Worm (Caenorhabditis elegans) whole organism, late embryonic: Measurements from ENCODE around the gene ztf-28.
A peak's percentile ranks its signal among the peaks of the same experiment; 100 is the strongest.

Source experiments
- C38D4.7 ChIP-seq: fragments of 200-800 bp; sonication (Bioruptor generic); optimal IDR thresholded peaks from 2 replicates; lab custom pipeline; 2018; ENCODE audit warnings: mild to moderate bottlenecking, missing genetic modification characterization, moderate library complexity, missing compliant biosample characterization
- F13H6.1 ChIP-seq: sonication (generic microtip); optimal IDR thresholded peaks from 2 replicates; lab custom pipeline; 2016; ENCODE audit warnings: missing genetic modification characterization, missing compliant biosample characterization
- Y22D7AL.16 ChIP-seq: sonication (generic microtip); optimal IDR thresholded peaks from 2 replicates; lab custom pipeline; 2016; ENCODE audit warnings: missing genetic modification characterization, missing compliant biosample characterization
- ceh-18 ChIP-seq: sonication (generic microtip); optimal IDR thresholded peaks from 2 replicates; lab custom pipeline; 2016; ENCODE audit warnings: missing genetic modification characterization, missing compliant biosample characterization
- ceh-19 ChIP-seq: fragments of 200-800 bp; sonication (Bioruptor generic); optimal IDR thresholded peaks from 2 replicates; lab custom pipeline; 2018; ENCODE audit warnings: mild to moderate bottlenecking, missing genetic modification characterization, missing compliant biosample characterization
- ceh-30 ChIP-seq: fragments of 150-350 bp; optimal IDR thresholded peaks from 2 replicates; lab custom pipeline; 2014; ENCODE audit warnings: missing biosample characterization, missing genetic modification characterization
- ceh-6 ChIP-seq: fragments of 200-800 bp; sonication (Bioruptor generic); optimal IDR thresholded peaks from 2 replicates; lab custom pipeline; 2018; ENCODE audit warnings: mild to moderate bottlenecking, missing genetic modification characterization, missing compliant biosample characterization
- ceh-9 ChIP-seq: sonication (generic microtip); optimal IDR thresholded peaks from 2 replicates; lab custom pipeline; 2016; ENCODE audit warnings: mild to moderate bottlenecking, missing genetic modification characterization, inconsistent platforms, missing compliant biosample characterization
- che-1 ChIP-seq: sonication (generic microtip); optimal IDR thresholded peaks from 2 replicates; lab custom pipeline; 2016; ENCODE audit warnings: mild to moderate bottlenecking, missing genetic modification characterization, missing compliant biosample characterization
- elt-2 ChIP-seq: sonication (generic microtip); optimal IDR thresholded peaks from 2 replicates; lab custom pipeline; 2016; ENCODE audit warnings: missing genetic modification reagents, missing genetic modification characterization, missing compliant biosample characterization
- ets-4 ChIP-seq: sonication (generic microtip); optimal IDR thresholded peaks from 2 replicates; lab custom pipeline; 2016; ENCODE audit warnings: missing genetic modification characterization, missing compliant biosample characterization
- eyg-1 ChIP-seq: sonication (generic microtip); optimal IDR thresholded peaks from 2 replicates; lab custom pipeline; 2016; ENCODE audit warnings: missing genotype, missing genetic modification characterization, missing compliant biosample characterization
- fax-1 ChIP-seq: sonication (generic microtip); optimal IDR thresholded peaks from 2 replicates; lab custom pipeline; 2016; ENCODE audit warnings: missing genotype, missing genetic modification characterization, missing compliant biosample characterization
- fkh-10 ChIP-seq: fragments of 150-350 bp; optimal IDR thresholded peaks from 2 replicates; lab custom pipeline; 2014; ENCODE audit warnings: missing biosample characterization, missing genetic modification reagents, missing genetic modification characterization
- fkh-6 ChIP-seq: sonication (generic microtip); optimal IDR thresholded peaks from 2 replicates; lab custom pipeline; 2016; ENCODE audit warnings: missing genetic modification characterization, missing compliant biosample characterization
- gmeb-2 ChIP-seq: sonication (generic microtip); optimal IDR thresholded peaks from 2 replicates; lab custom pipeline; 2016; ENCODE audit warnings: missing genetic modification characterization, inconsistent platforms, missing compliant biosample characterization
- hlh-13 ChIP-seq: fragments of 200-800 bp; sonication (Bioruptor generic); optimal IDR thresholded peaks from 2 replicates; lab custom pipeline; 2018; ENCODE audit warnings: mild to moderate bottlenecking, missing genetic modification characterization, missing compliant biosample characterization
- hlh-15 ChIP-seq: sonication (generic microtip); optimal IDR thresholded peaks from 2 replicates; lab custom pipeline; 2016; ENCODE audit warnings: missing genetic modification characterization, missing compliant biosample characterization
- hlh-6 ChIP-seq: sonication (generic microtip); optimal IDR thresholded peaks from 2 replicates; lab custom pipeline; 2016; ENCODE audit warnings: missing genotype, missing genetic modification characterization, missing compliant biosample characterization
- lim-6 ChIP-seq: sonication (generic microtip); optimal IDR thresholded peaks from 2 replicates; lab custom pipeline; 2016; ENCODE audit warnings: missing genetic modification characterization, missing compliant biosample characterization
- nhr-232 ChIP-seq: sonication (generic microtip); optimal IDR thresholded peaks from 2 replicates; lab custom pipeline; 2016; ENCODE audit warnings: missing genetic modification characterization, missing compliant biosample characterization
- npax-4 ChIP-seq: sonication (generic microtip); optimal IDR thresholded peaks from 2 replicates; lab custom pipeline; 2016; ENCODE audit warnings: missing genetic modification characterization, missing compliant biosample characterization
- odd-2 ChIP-seq: sonication (generic microtip); optimal IDR thresholded peaks from 2 replicates; lab custom pipeline; 2017; ENCODE audit warnings: antibody characterized with exemption, mild to moderate bottlenecking, missing genetic modification characterization, missing compliant biosample characterization
- pag-3 ChIP-seq: sonication (generic microtip); optimal IDR thresholded peaks from 2 replicates; lab custom pipeline; 2016; ENCODE audit warnings: missing compliant biosample characterization, missing genetic modification characterization, borderline replicate concordance
- pat-9 ChIP-seq: fragments of 200-800 bp; sonication (Bioruptor generic); optimal IDR thresholded peaks from 2 replicates; lab custom pipeline; 2018; ENCODE audit warnings: mild to moderate bottlenecking, missing genetic modification characterization, moderate library complexity, missing compliant biosample characterization
- pqm-1 ChIP-seq: sonication (generic microtip); optimal IDR thresholded peaks from 2 replicates; lab custom pipeline; 2016; ENCODE audit warnings: missing genetic modification characterization, missing compliant biosample characterization
- pros-1 ChIP-seq: fragments of 150-350 bp; optimal IDR thresholded peaks from 2 replicates; lab custom pipeline; 2014; ENCODE audit warnings: missing biosample characterization, missing genetic modification reagents, missing genetic modification characterization
- sdc-2 ChIP-seq: sonication (generic microtip); optimal IDR thresholded peaks from 2 replicates; lab custom pipeline; 2016; ENCODE audit warnings: missing genotype, missing genetic modification characterization, missing compliant biosample characterization
- sox-2 ChIP-seq: fragments of 200-800 bp; sonication (Bioruptor generic); IDR thresholded peaks from 2 replicates; pipeline ENCODE4 v1.3.6; 2022; ENCODE audit warnings: missing genetic modification reagents, missing genetic modification characterization, missing compliant biosample characterization
- tbx-2 ChIP-seq: sonication (generic microtip); optimal IDR thresholded peaks from 2 replicates; lab custom pipeline; 2016; ENCODE audit warnings: missing genetic modification characterization, missing compliant biosample characterization
- ttx-3 ChIP-seq: sonication (generic microtip); optimal IDR thresholded peaks from 2 replicates; lab custom pipeline; 2016; ENCODE audit warnings: missing genetic modification reagents, missing genetic modification characterization, missing compliant biosample characterization
- unc-42 ChIP-seq: sonication (generic microtip); optimal IDR thresholded peaks from 2 replicates; lab custom pipeline; 2016; ENCODE audit warnings: missing genotype, missing genetic modification characterization, missing compliant biosample characterization
- unc-55 ChIP-seq: sonication (generic microtip); optimal IDR thresholded peaks from 2 replicates; lab custom pipeline; 2017; ENCODE audit warnings: missing biosample characterization, missing genetic modification reagents, missing genetic modification characterization
- ztf-16 ChIP-seq: sonication (generic microtip); optimal IDR thresholded peaks from 2 replicates; lab custom pipeline; 2017; ENCODE audit warnings: missing genetic modification characterization, missing compliant biosample characterization

ztf-28 gene

DNA sequence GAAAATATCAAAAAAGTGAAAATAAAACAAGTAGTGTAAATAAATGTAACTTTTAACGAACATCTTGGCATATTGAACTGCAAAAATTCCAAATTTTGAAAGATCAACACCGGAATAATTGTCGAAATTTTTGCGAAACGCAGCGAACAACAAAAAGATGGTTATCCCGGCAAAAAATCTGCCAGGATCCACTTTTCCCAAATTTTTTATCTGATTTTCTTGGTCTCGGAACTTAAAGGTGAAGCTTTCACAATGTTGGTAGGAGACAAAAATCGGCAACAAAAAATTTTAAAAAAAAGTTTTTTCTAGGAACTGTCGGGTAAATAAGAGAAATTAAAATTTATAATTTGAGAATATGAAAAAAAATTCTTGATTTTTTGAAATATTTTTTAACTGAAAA is 28.1 kb downstream of the ztf-28 start, which contains the start of gene bgnt-1.2:
Gene bgnt-1.2, minus strand, starts transcription at position 101 of the 400 bp plus-strand sequence.
- TF ChIP-seq sdc-2 (tag; lab: Kevin White, UChicago) (no peak), pqm-1 (tag; lab: Kevin White, UChicago) (no peak), npax-4 (no peak), C38D4.7 (GFP tag; lab: Kevin White, UChicago) (no peak)

DNA sequence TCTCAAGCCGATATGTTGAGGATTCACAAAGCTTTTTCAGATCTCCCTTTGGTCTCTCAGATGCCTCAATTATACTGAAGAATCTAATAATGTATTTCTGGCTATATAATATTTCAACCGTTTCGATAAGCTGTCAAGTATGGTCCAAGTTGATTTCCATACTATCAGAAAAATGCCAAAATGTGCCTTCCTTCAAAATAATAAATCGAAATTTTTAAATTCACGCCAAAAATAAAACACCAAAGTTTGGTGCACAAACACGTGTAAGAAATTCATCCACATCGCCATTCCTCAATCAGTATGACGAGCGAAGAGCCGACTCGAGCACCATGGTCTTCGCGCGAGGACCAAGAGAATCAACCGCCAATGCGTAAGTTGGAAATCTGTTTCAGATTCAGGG is 29.1 kb downstream of the ztf-28 start, which contains the start of gene F22F7.11:
Gene F22F7.11, plus strand, starts transcription at position 301 of the 400 bp plus-strand sequence.
- TF ChIP-seq pros-1 (tag; lab: Kevin White, UChicago) (no peak), che-1 (tag; lab: Kevin White, UChicago) (no peak), ets-4 (tag; lab: Kevin White, UChicago) (no peak), nhr-232 (tag; lab: Kevin White, UChicago) (no peak), ttx-3 (tag; lab: Kevin White, UChicago) (no peak)

DNA sequence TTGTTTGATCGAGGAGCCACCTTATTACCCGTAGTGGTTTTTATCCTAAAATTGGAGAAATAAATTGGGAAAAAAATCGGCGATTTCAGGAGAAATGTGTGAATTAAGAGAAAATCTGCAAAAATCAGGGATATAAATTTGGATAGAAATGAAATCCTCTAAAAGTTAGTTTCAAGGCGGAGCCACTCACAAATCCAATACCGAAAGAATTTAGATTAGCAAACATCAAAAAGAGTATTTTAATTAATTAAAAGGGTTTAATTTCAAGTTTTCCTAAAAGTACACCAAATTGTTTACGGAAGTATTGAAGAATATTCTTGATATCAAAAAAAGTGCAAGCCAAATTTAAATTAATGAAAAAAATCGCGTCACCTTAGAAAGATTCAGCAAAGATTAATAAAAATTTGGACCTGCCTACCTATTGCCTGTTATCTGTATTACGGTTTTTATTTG is 31.5 kb downstream of the ztf-28 start, which contains the start of gene F22F7.8:
Gene F22F7.8, minus strand, starts transcription at position 51 of the 453 bp plus-strand sequence.
- TF ChIP-seq gmeb-2 (no peak), ceh-19 (GFP tag; lab: Kevin White, UChicago) (no peak), pat-9 (tag; lab: Kevin White, UChicago) (no peak), fkh-10 (GFP tag; lab: Kevin White, UChicago) (no peak)

DNA sequence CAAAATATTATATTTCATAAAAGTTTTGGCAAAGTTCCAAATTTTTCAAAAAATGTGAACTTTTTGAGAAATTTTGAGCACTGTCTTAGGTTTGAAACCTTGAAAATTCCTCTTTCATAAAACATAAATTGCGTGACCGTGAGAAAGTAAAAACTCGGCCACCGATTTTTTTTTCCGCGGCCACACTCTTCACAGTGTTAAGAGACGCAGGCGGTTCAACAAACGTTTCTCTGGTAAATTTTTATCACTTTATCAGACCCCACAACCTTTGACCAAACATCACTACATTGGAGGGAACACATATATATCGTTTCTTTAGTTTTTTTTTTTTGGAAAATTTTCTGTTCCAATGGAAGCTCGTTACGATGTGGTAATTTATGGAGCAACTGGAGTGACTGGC is 32.0 kb downstream of the ztf-28 start, which contains the start of gene F22F7.2:
Gene F22F7.2, plus strand, starts transcription at position 266 of the 400 bp plus-strand sequence.
- TF ChIP-seq C38D4.7 (GFP tag; lab: Kevin White, UChicago) = no peak
- TF ChIP-seq elt-2 (tag; lab: Kevin White, UChicago) = peak; percentile 6

DNA sequence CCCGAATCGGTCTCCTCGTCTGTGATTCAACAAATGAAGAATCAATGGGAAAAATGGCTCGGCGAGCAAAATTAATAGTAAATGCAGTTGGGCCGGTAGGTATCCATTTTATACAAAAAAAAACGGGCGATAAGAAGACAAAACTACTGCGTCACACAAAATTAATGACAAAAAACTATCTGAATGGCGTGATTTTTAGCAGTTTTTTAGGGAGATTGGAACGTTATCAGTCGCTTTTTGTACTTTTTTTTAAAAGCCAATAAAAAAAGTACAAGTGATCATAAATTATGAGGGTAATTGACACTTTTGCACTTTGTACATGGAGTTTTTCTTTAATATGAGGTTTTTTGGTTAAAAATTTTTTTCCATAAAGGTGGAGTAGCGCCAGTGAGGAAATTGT is 32.7 kb downstream of the ztf-28 start:
- TF ChIP-seq pqm-1 (tag; lab: Kevin White, UChicago) (no peak), npax-4 (no peak), gmeb-2 (no peak), ceh-18 (tag; lab: Kevin White, UChicago) (no peak), F13H6.1 (tag; lab: Kevin White, UChicago) (no peak), ceh-30 (tag; lab: Kevin White, UChicago) (no peak), ceh-9 (tag; lab: Kevin White, UChicago) (no peak), unc-42 (tag; lab: Kevin White, UChicago) (no peak), fax-1 (tag; lab: Kevin White, UChicago) (no peak), hlh-6 (tag; lab: Kevin White, UChicago) (no peak), sox-2 (GFP tag; lab: Robert Waterston, UW) (no peak), ttx-3 (tag; lab: Kevin White, UChicago) (no peak), ztf-16 (tag; lab: Kevin White, UChicago) (no peak)
- TF ChIP-seq, all 69 proteins: peak for 0

DNA sequence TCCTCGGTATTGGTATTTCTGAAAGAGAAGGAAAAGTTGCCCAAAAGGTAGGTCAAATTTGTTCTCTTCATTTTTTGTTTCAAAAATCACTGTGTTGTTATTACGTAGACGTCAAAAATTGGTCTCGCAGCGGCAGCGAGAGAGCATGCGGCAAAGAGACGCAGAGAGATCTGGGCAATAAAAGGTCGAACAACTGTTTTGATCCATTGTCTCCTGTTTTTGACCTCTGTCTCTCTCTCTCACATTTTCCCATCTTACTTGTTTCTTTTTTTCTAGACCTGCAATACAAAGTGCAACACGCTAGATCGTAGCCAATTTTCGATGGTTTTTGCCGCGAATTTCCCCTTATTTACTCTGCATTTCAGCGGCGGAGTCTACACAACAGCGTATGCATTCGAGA is 36.1 kb downstream of the ztf-28 start:
- TF ChIP-seq ceh-19 (GFP tag; lab: Kevin White, UChicago) = no peak
- no peak for TF ChIP-seq hlh-13
- no peak for TF ChIP-seq eyg-1 (tag; lab: Kevin White, UChicago)
- no peak for TF ChIP-seq pag-3 (tag; lab: Kevin White, UChicago)
- TF ChIP-seq unc-55 (GFP tag; lab: Kevin White, UChicago) = no peak
- no peak for TF ChIP-seq Y22D7AL.16
- TF ChIP-seq tbx-2 (tag; lab: Kevin White, UChicago) = no peak
- no peak for TF ChIP-seq hlh-15 (tag; lab: Kevin White, UChicago)
- TF ChIP-seq fkh-6 (tag; lab: Kevin White, UChicago) = no peak
- TF ChIP-seq ceh-6 = no peak
- no peak for TF ChIP-seq ttx-3 (tag; lab: Kevin White, UChicago)
- TF ChIP-seq nhr-232 (tag; lab: Kevin White, UChicago) = no peak
- no peak for TF ChIP-seq ztf-16 (tag; lab: Kevin White, UChicago)
- TF ChIP-seq hlh-6 (tag; lab: Kevin White, UChicago) = no peak
- no peak for TF ChIP-seq pat-9 (tag; lab: Kevin White, UChicago)
- TF ChIP-seq lim-6 = no peak
- TF ChIP-seq gmeb-2 = no peak
- no peak for TF ChIP-seq odd-2 (tag; lab: Kevin White, UChicago)
